Worm (Caenorhabditis elegans) whole organism, young adult: ENCODE measurements around the gene irg-7.

Experiments used
- ama-1 ChIP-seq, 3 experiments: fragments of 150-350 bp in 1 of 3; sonication (generic microtip) in 2 of 3; optimal IDR thresholded peaks; 2 replicates each; lab custom pipeline; 2014 to 2018; ENCODE audit warnings: missing biosample characterization in 2 of 3, missing genetic modification characterization in 2 of 3, missing genetic modification reagents in 2 of 3
- lag-1 ChIP-seq: fragments of 200-800 bp; sonication (Bioruptor generic); IDR thresholded peaks from 2 replicates; pipeline ENCODE4 v1.3.6; 2022; ENCODE audit warnings: missing genetic modification reagents, missing genetic modification characterization, missing compliant biosample characterization
- rpc-1 ChIP-seq, 2 experiments: fragments of 150-350 bp in 1 of 2; sonication (generic microtip) in 1 of 2; optimal IDR thresholded peaks; 2 replicates each; lab custom pipeline; 2014 to 2018; ENCODE audit warnings: missing biosample characterization in 1 of 2, missing genetic modification characterization in 1 of 2, missing genetic modification reagents in 1 of 2, missing genotype in 1 of 2
- sea-2 ChIP-seq: fragments of 200-800 bp; sonication (Bioruptor generic); IDR thresholded peaks from 2 replicates; pipeline ENCODE4 v1.3.6; 2022; ENCODE audit warnings: missing genetic modification characterization, missing compliant biosample characterization
- unc-62 ChIP-seq: fragments of 150-350 bp; optimal IDR thresholded peaks from 2 replicates; lab custom pipeline; 2014; ENCODE audit warnings: missing biosample characterization, missing genetic modification reagents, missing genetic modification characterization

DNA sequence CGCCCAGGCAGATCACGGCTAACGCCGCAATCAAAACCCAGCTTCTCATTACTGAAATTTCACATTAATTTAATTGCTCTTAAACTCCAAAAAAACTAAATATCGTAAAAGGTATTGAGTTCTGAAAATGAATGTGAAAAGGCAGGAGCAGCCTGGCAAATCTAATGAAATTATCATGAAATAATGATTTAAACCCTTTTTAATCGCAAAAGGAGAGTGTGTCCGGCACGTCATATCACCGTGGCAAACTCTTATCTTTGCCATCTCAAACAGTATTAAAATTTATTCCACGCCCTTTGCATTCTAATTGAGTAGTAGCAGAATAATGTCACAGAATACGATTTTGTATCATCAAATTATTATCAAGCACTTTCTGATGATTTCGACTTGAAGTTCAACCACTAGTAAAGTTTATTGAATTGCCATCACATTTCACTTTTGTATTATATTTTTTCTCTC, 8.0 kb downstream of the irg-7 start, which contains the start of gene F28B4.3:
- TF ChIP-seq rpc-1 (optimal IDR thresholded peaks at IDR 0.05; lab: Kevin White, UChicago), result no peak
- TF ChIP-seq rpc-1 (tag; optimal IDR thresholded peaks at IDR 0.05; lab: Kevin White, UChicago), result no peak
- TF ChIP-seq sea-2 (GFP tag; lab: Robert Waterston, UW), result no peak
- TF ChIP-seq ama-1 (optimal IDR thresholded peaks at IDR 0.05; lab: Kevin White, UChicago), result no peak
- no peak for TF ChIP-seq ama-1 (GFP tag; optimal IDR thresholded peaks at IDR 0.05; lab: Kevin White, UChicago)
- TF ChIP-seq unc-62 (GFP tag; lab: Kevin White, UChicago), result no peak
- TF ChIP-seq lag-1 (GFP tag; lab: Robert Waterston, UW), result no peak
